Fruit fly (Drosophila melanogaster): ENCODE measurements around the gene Pgant35A.

DNA sequence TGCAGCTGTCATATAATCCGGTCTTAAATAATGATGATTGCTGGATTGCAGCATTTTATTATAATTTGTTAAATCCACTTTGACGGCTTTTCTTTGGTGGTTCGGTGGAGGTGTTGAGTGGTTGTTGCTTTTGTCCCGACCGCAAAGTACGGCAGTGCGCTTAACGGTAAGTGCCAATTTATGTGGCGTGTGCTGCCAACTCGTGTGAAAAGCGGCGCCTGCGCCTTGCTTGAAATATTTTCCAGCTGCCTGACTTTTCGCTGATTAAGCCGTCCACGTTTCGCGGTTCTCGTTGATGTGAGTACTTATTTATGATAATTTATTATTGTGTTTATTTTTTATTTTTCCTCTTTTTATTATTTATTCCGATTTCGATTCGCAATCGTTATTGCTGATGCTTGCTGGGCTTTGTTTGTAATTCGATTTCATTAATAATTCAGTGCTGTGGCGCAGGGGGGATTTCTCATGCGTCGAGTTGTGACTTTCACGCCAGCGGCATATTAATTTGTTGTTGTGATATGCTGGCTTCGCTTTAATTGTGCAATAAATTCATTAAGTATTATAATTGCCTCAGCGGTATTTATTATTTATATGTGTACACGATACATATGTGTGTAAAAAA, 49.4 kb downstream of the Pgant35A start:
- no peak for TF ChIP-seq CG3919 (GFP tag; optimal IDR thresholded peaks at IDR 0.05)
- TF ChIP-seq salr (GFP tag; optimal IDR thresholded peaks at IDR 0.05), result no peak
- TF ChIP-seq Eip78C (GFP tag), result peak; percentile 48
